Worm (Caenorhabditis elegans) whole organism, L2 larva: Measurements from ENCODE around the gene gldi-10.

Source experiments
- ama-1 ChIP-seq: fragments of 150-350 bp; optimal IDR thresholded peaks from 2 replicates; lab custom pipeline; 2018; ENCODE audit warnings: inconsistent platforms
- blmp-1 ChIP-seq: sonication (generic microtip); optimal IDR thresholded peaks from 2 replicates; lab custom pipeline; 2017; ENCODE audit warnings: missing genetic modification characterization, mild to moderate bottlenecking, missing compliant biosample characterization, antibody characterized with exemption, moderate library complexity; ENCODE audit not compliant: insufficient read depth
- ceh-82 ChIP-seq: fragments of 150-350 bp; optimal IDR thresholded peaks from 2 replicates; lab custom pipeline; 2014; ENCODE audit warnings: missing biosample characterization, missing genetic modification characterization
- elt-1 ChIP-seq: fragments of 150-350 bp; optimal IDR thresholded peaks from 2 replicates; lab custom pipeline; 2014; ENCODE audit warnings: missing biosample characterization, missing genetic modification characterization
- fos-1 ChIP-seq: fragments of 150-350 bp; optimal IDR thresholded peaks from 2 replicates; lab custom pipeline; 2014; ENCODE audit warnings: missing biosample characterization, missing genetic modification characterization
- lin-39 ChIP-seq: fragments of 150-350 bp; optimal IDR thresholded peaks from 2 replicates; lab custom pipeline; 2014; ENCODE audit warnings: missing biosample characterization, missing genetic modification reagents, missing genetic modification characterization
- mdl-1 ChIP-seq, 2 experiments: fragments of 150-350 bp in 1 of 2; sonication (generic microtip) in 1 of 2; optimal IDR thresholded peaks; 2 replicates each; lab custom pipeline; 2017; ENCODE audit warnings: missing biosample characterization in 2 of 2, missing genetic modification characterization in 2 of 2
- nhr-12 ChIP-seq: fragments of 150-350 bp; optimal IDR thresholded peaks from 2 replicates; lab custom pipeline; 2014; ENCODE audit warnings: missing biosample characterization, missing genetic modification characterization
- sem-4 ChIP-seq: fragments of 150-350 bp; optimal IDR thresholded peaks from 2 replicates; lab custom pipeline; 2014; ENCODE audit warnings: missing biosample characterization, missing genetic modification reagents, missing genetic modification characterization
- skn-1 ChIP-seq: sonication (generic microtip); optimal IDR thresholded peaks from 2 replicates; lab custom pipeline; 2017; ENCODE audit warnings: missing biosample characterization, missing genetic modification characterization
- unc-39 ChIP-seq: fragments of 150-350 bp; optimal IDR thresholded peaks from 2 replicates; lab custom pipeline; 2014; ENCODE audit warnings: missing biosample characterization, missing genetic modification characterization
- unc-62 ChIP-seq: fragments of 150-350 bp; optimal IDR thresholded peaks from 2 replicates; lab custom pipeline; 2014; ENCODE audit warnings: missing biosample characterization, missing genetic modification reagents, missing genetic modification characterization
- ztf-4 ChIP-seq: fragments of 150-350 bp; optimal IDR thresholded peaks from 2 replicates; lab custom pipeline; 2014; ENCODE audit warnings: missing biosample characterization, missing genetic modification characterization

- TF ChIP-seq ama-1 (no peak), unc-62 (GFP tag; lab: Kevin White, UChicago) (no peak), lin-39 (tag; lab: Kevin White, UChicago) (no peak), elt-1 (no peak), mdl-1 (tag; optimal IDR thresholded peaks at IDR 0.05; lab: Kevin White, UChicago) (no peak), skn-1 (no peak), fos-1 (tag; lab: Kevin White, UChicago) (no peak), unc-39 (tag; lab: Kevin White, UChicago) (no peak), nhr-12 (tag; lab: Kevin White, UChicago) (no peak), ztf-4 (tag; lab: Kevin White, UChicago) (no peak), blmp-1 (no peak), sem-4 (peak; percentile 55), ceh-82 (no peak)
These were observed 7.0 kb upstream of the gldi-10 start for ce11 chrIV:9092011-9092410.
